Fruit fly (Drosophila melanogaster) whole organism, embryonic: ENCODE data around the gene CG11737.

Source experiments
- C15 ChIP-seq: fragments of 200-800 bp; sonication (Bioruptor generic); IDR thresholded peaks from 3 replicates; pipeline ENCODE4 v1.3.6; 2022; ENCODE audit warnings: missing biosample characterization, missing genetic modification characterization
- CG10267 ChIP-seq: fragments of 200-800 bp; sonication (Bioruptor generic); optimal IDR thresholded peaks from 2 replicates; lab custom pipeline; 2018; ENCODE audit warnings: missing biosample characterization, mild to moderate bottlenecking, missing genetic modification characterization, moderate library complexity
- CG10979 ChIP-seq: fragments of 200-800 bp; sonication (Bioruptor generic); optimal IDR thresholded peaks from 2 replicates; lab custom pipeline; 2018; ENCODE audit warnings: missing biosample characterization, mild to moderate bottlenecking, missing genetic modification characterization, moderate library complexity
- CG11398 ChIP-seq: fragments of 200-800 bp; sonication (Bioruptor generic); optimal IDR thresholded peaks from 2 replicates; lab custom pipeline; 2016; ENCODE audit warnings: missing biosample characterization, missing genetic modification characterization
- CG12391 ChIP-seq: fragments of 200-800 bp; sonication (Bioruptor generic); optimal IDR thresholded peaks from 3 replicates; lab custom pipeline; 2018; ENCODE audit warnings: missing biosample characterization, mild to moderate bottlenecking, missing genetic modification characterization, moderate library complexity
- CG14050 ChIP-seq: fragments of 200-800 bp; sonication (Bioruptor generic); IDR thresholded peaks from 3 replicates; pipeline ENCODE4 v1.3.6; 2022; ENCODE audit warnings: missing biosample characterization, missing genetic modification characterization
- CG14710 ChIP-seq: fragments of 200-800 bp; sonication (Bioruptor generic); optimal IDR thresholded peaks from 3 replicates; lab custom pipeline; 2019; ENCODE audit warnings: missing biosample characterization, mild to moderate bottlenecking, missing genetic modification characterization, moderate library complexity
- CG17359 ChIP-seq: fragments of 200-800 bp; sonication (Bioruptor generic); optimal IDR thresholded peaks from 3 replicates; lab custom pipeline; 2018; ENCODE audit warnings: missing biosample characterization, mild to moderate bottlenecking, missing genetic modification characterization, moderate library complexity
- CG2712 ChIP-seq: fragments of 200-800 bp; optimal IDR thresholded peaks from 3 replicates; lab custom pipeline; 2019; ENCODE audit warnings: missing biosample characterization, mild to moderate bottlenecking, missing genetic modification characterization, moderate library complexity
- CG2875 ChIP-seq: fragments of 200-800 bp; sonication (Bioruptor generic); optimal IDR thresholded peaks from 2 replicates; lab custom pipeline; 2017; ENCODE audit warnings: missing biosample characterization, mild to moderate bottlenecking, missing genetic modification characterization, missing genetic modification reagents
- CG32532 ChIP-seq: fragments of 200-800 bp; sonication (Bioruptor generic); IDR thresholded peaks from 2 replicates; pipeline ENCODE4 v1.3.6; 2022; ENCODE audit warnings: missing biosample characterization, missing genetic modification characterization
- CG3995 ChIP-seq: fragments of 200-800 bp; sonication (Bioruptor generic); optimal IDR thresholded peaks from 3 replicates; lab custom pipeline; 2016; ENCODE audit warnings: missing biosample characterization, missing genetic modification characterization
- CG43689 ChIP-seq: fragments of 200-800 bp; sonication (Bioruptor generic); IDR thresholded peaks from 2 replicates; pipeline ENCODE4 v1.3.6; 2022; ENCODE audit warnings: missing biosample characterization, missing genetic modification characterization
- CG4424 ChIP-seq: fragments of 200-800 bp; sonication (Bioruptor generic); optimal IDR thresholded peaks from 3 replicates; lab custom pipeline; 2016; ENCODE audit warnings: missing biosample characterization, missing genetic modification characterization
- CG7372 ChIP-seq: fragments of 200-800 bp; sonication (Bioruptor generic); IDR thresholded peaks from 2 replicates; pipeline ENCODE4 v1.3.6; 2022; ENCODE audit warnings: missing biosample characterization, missing genetic modification characterization
- CG8924 ChIP-seq: fragments of 200-800 bp; optimal IDR thresholded peaks from 3 replicates; lab custom pipeline; 2019; ENCODE audit warnings: missing biosample characterization, mild to moderate bottlenecking, missing genetic modification characterization, moderate library complexity
- CHES-1-like ChIP-seq: fragments of 200-800 bp; sonication (Bioruptor generic); optimal IDR thresholded peaks from 2 replicates; lab custom pipeline; 2016; ENCODE audit warnings: missing biosample characterization, missing genetic modification characterization
- CrebB ChIP-seq: fragments of 200-800 bp; sonication (Bioruptor generic); optimal IDR thresholded peaks from 3 replicates; lab custom pipeline; 2018; ENCODE audit warnings: missing biosample characterization, mild to moderate bottlenecking, missing genetic modification characterization
- Dek ChIP-seq: fragments of 200-800 bp; sonication (Bioruptor generic); optimal IDR thresholded peaks from 3 replicates; lab custom pipeline; 2019; ENCODE audit warnings: missing biosample characterization, mild to moderate bottlenecking, missing genetic modification characterization, moderate library complexity
- Dll ChIP-seq: fragments of 200-800 bp; sonication (Bioruptor generic); IDR thresholded peaks from 4 replicates; pipeline ENCODE4 v1.3.6; 2022; ENCODE audit warnings: missing biosample characterization, missing genetic modification characterization; ENCODE audit not compliant: partially characterized antibody
- Drgx ChIP-seq: fragments of 200-800 bp; sonication (Bioruptor generic); IDR thresholded peaks from 2 replicates; pipeline ENCODE4 v1.3.6; 2022; ENCODE audit warnings: missing biosample characterization, missing genetic modification characterization
- E2f2 ChIP-seq: fragments of 200-800 bp; sonication (Bioruptor generic); IDR thresholded peaks from 2 replicates; pipeline ENCODE4 v1.3.6; 2022; ENCODE audit warnings: missing biosample characterization, missing genetic modification characterization
- NFAT ChIP-seq: fragments of 200-800 bp; sonication (Bioruptor generic); IDR thresholded peaks from 2 replicates; pipeline ENCODE4 v1.3.6; 2022; ENCODE audit warnings: missing biosample characterization, missing genetic modification characterization
- Nf-YA ChIP-seq: fragments of 200-800 bp; sonication (Bioruptor generic); IDR thresholded peaks from 2 replicates; pipeline ENCODE4 v1.3.6; 2022; ENCODE audit warnings: missing biosample characterization, missing genetic modification characterization
- YL-1 ChIP-seq: fragments of 200-800 bp; sonication (Bioruptor generic); optimal IDR thresholded peaks from 3 replicates; lab custom pipeline; 2017; ENCODE audit warnings: missing biosample characterization, mild to moderate bottlenecking, missing genetic modification characterization
- bsh ChIP-seq, 2 experiments: fragments of 200-800 bp; sonication (Bioruptor generic); optimal IDR thresholded peaks; 2 replicates each; lab custom pipeline; 2017 to 2018; ENCODE audit warnings: mild to moderate bottlenecking in 2 of 2, missing biosample characterization in 2 of 2, missing genetic modification characterization in 2 of 2, moderate library complexity in 1 of 2
- cad ChIP-seq: fragments of >200 bp; optimal IDR thresholded peaks from 2 replicates; lab custom pipeline; 2017; ENCODE audit warnings: missing biosample characterization, missing genetic modification characterization
- cg ChIP-seq: fragments of 200-800 bp; sonication (Bioruptor generic); optimal IDR thresholded peaks from 3 replicates; lab custom pipeline; 2019; ENCODE audit warnings: missing biosample characterization, mild to moderate bottlenecking, missing genetic modification characterization, moderate library complexity
- chn ChIP-seq: fragments of 200-800 bp; sonication (Bioruptor generic); optimal IDR thresholded peaks from 2 replicates; lab custom pipeline; 2016; ENCODE audit warnings: missing biosample characterization, missing genetic modification characterization
- danr ChIP-seq: fragments of 200-800 bp; sonication (Bioruptor generic); IDR thresholded peaks from 2 replicates; pipeline ENCODE4 v1.3.6; 2022; ENCODE audit warnings: missing biosample characterization, missing genetic modification characterization
- ems ChIP-seq: fragments of 200-800 bp; sonication (Bioruptor generic); optimal IDR thresholded peaks from 3 replicates; lab custom pipeline; 2016; ENCODE audit warnings: missing biosample characterization, missing genetic modification characterization
- en ChIP-seq: fragments of 200-800 bp; sonication (Bioruptor generic); optimal IDR thresholded peaks from 2 replicates; lab custom pipeline; 2016; ENCODE audit warnings: missing biosample characterization, missing genetic modification characterization
- esg ChIP-seq: fragments of 200-800 bp; sonication (Bioruptor generic); conservative IDR thresholded peaks from 2 replicates; pipeline ENCODE4 v1.3.6; 2022; ENCODE audit warnings: missing biosample characterization, missing genetic modification characterization
- eyg ChIP-seq: fragments of 200-800 bp; sonication (Bioruptor generic); optimal IDR thresholded peaks from 3 replicates; lab custom pipeline; 2016; ENCODE audit warnings: missing biosample characterization, missing genetic modification characterization
- fu2 ChIP-seq: fragments of 200-800 bp; sonication (Bioruptor generic); optimal IDR thresholded peaks from 2 replicates; lab custom pipeline; 2016; ENCODE audit warnings: missing biosample characterization, missing genetic modification characterization
- gem ChIP-seq: fragments of 200-800 bp; sonication (Bioruptor generic); optimal IDR thresholded peaks from 2 replicates; lab custom pipeline; 2019; ENCODE audit warnings: missing biosample characterization, mild to moderate bottlenecking, missing genetic modification characterization, moderate library complexity
- gsb ChIP-seq: fragments of 200-800 bp; sonication (Bioruptor generic); IDR thresholded peaks from 2 replicates; pipeline ENCODE4 v1.3.6; 2022; ENCODE audit warnings: missing biosample characterization, missing genetic modification characterization
- kni ChIP-seq: fragments of 200-800 bp; sonication (Bioruptor generic); optimal IDR thresholded peaks from 3 replicates; lab custom pipeline; 2017; ENCODE audit warnings: mild to moderate bottlenecking, missing biosample characterization, missing genetic modification reagents, missing genetic modification characterization
- lab ChIP-seq: fragments of 200-800 bp; sonication (Bioruptor generic); optimal IDR thresholded peaks from 3 replicates; lab custom pipeline; 2017; ENCODE audit warnings: missing biosample characterization, missing genetic modification characterization, mild to moderate bottlenecking, moderate library complexity, missing genetic modification reagents
- mirr ChIP-seq: fragments of 200-800 bp; sonication (Bioruptor generic); optimal IDR thresholded peaks from 3 replicates; lab custom pipeline; 2018; ENCODE audit warnings: missing biosample characterization, mild to moderate bottlenecking, missing genetic modification characterization
- phol ChIP-seq: fragments of 200-800 bp; sonication (Bioruptor generic); optimal IDR thresholded peaks from 3 replicates; lab custom pipeline; 2018; ENCODE audit warnings: missing biosample characterization, mild to moderate bottlenecking, missing genetic modification characterization, moderate library complexity
- prd ChIP-seq, 3 experiments: fragments of >200 bp in 2 of 3; fragments of 200-800 bp in 1 of 3; sonication (Bioruptor generic) in 1 of 3; optimal IDR thresholded peaks in 2 of 3; IDR thresholded peaks in 1 of 3; 2 replicates in 2 of 3; 3 replicates in 1 of 3; pipeline versions ENCODE4 v1.3.6 to Lab custom; 2017 to 2022; ENCODE audit warnings: missing biosample characterization in 1 of 3, missing genetic modification characterization in 1 of 3
- row ChIP-seq: fragments of 200-800 bp; sonication (Bioruptor generic); IDR thresholded peaks from 3 replicates; pipeline ENCODE4 v1.3.6; 2022; ENCODE audit warnings: missing biosample characterization, missing genetic modification characterization
- seq ChIP-seq: fragments of 200-800 bp; sonication (Bioruptor generic); IDR thresholded peaks from 2 replicates; pipeline ENCODE4 v1.3.6; 2022; ENCODE audit warnings: missing biosample characterization, missing genetic modification characterization
- sima ChIP-seq: fragments of 200-800 bp; sonication (Bioruptor generic); optimal IDR thresholded peaks from 2 replicates; lab custom pipeline; 2016; ENCODE audit warnings: missing biosample characterization, missing genetic modification characterization
- slbo ChIP-seq: fragments of 200-800 bp; sonication (Bioruptor generic); IDR thresholded peaks from 2 replicates; pipeline ENCODE4 v1.3.6; 2022; ENCODE audit warnings: missing biosample characterization, missing genetic modification characterization
- sob ChIP-seq: fragments of 200-800 bp; sonication (Bioruptor generic); IDR thresholded peaks from 2 replicates; pipeline ENCODE4 v1.3.6; 2022; ENCODE audit warnings: missing biosample characterization, missing genetic modification characterization
- ttk ChIP-seq: fragments of 200-800 bp; sonication (Bioruptor generic); IDR thresholded peaks from 2 replicates; pipeline ENCODE4 v2.1.2; 2022; ENCODE audit warnings: missing biosample characterization, missing genetic modification characterization
- twi ChIP-seq: fragments of 200-800 bp; optimal IDR thresholded peaks from 2 replicates; lab custom pipeline; 2019; ENCODE audit warnings: missing biosample characterization, mild to moderate bottlenecking, missing genetic modification characterization, moderate library complexity
- unpg ChIP-seq: fragments of 200-800 bp; sonication (Bioruptor generic); optimal IDR thresholded peaks from 3 replicates; lab custom pipeline; 2018; ENCODE audit warnings: missing biosample characterization, mild to moderate bottlenecking, missing genetic modification characterization, moderate library complexity
- wek ChIP-seq: fragments of 200-800 bp; sonication (Bioruptor generic); optimal IDR thresholded peaks from 3 replicates; lab custom pipeline; 2018; ENCODE audit warnings: missing biosample characterization, mild to moderate bottlenecking, missing genetic modification characterization, moderate library complexity

Gene CG11737

dm6 chr3R:8469716-8470393 lies 47.8 kb upstream of the CG11737 start (continued):
- TF ChIP-seq CHES-1-like (GFP tag; lab: Kevin White, UChicago) (no peak), en (no peak), chn (GFP tag; lab: Kevin White, UChicago) (peak; percentile 4), sob (GFP tag; lab: Robert Waterston, UW) (no peak), gsb (GFP tag; lab: Robert Waterston, UW) (no peak), cg (GFP tag; lab: Kevin White, UChicago) (no peak), slbo (no peak), CG12391 (tag; lab: Kevin White, UChicago) (peak; percentile 49), CG4424 (peak; percentile 38), CG10979 (tag; lab: Kevin White, UChicago) (peak; percentile 30), gem (tag; lab: Kevin White, UChicago) (peak; percentile 73), E2f2 (GFP tag; lab: Robert Waterston, UW) (no peak), eyg (GFP tag; lab: Kevin White, UChicago) (no peak), sima (GFP tag; lab: Kevin White, UChicago) (no peak), C15 (no peak), YL-1 (GFP tag; lab: Kevin White, UChicago) (no peak), Dll (GFP tag; lab: Robert Waterston, UW) (no peak), CG10267 (peak; percentile 19), CG14710 (peak; percentile 17), phol (tag; lab: Kevin White, UChicago) (peak; percentile 58), CG11398 (no peak), Nf-YA (GFP tag; lab: Robert Waterston, UW) (no peak), Drgx (peak; percentile 58), ems (GFP tag; lab: Kevin White, UChicago) (no peak), CrebB (tag; lab: Kevin White, UChicago) (no peak), bsh (GFP tag; optimal IDR thresholded peaks at IDR 0.05; lab: Kevin White, UChicago) (peak; percentile 7 to 46), esg (GFP tag; lab: Robert Waterston, UW) (no peak; the same call in 1 of the 2 replicates), CG17359 (tag; lab: Kevin White, UChicago) (peak; percentile 52), CG7372 (no peak), wek (GFP tag; lab: Kevin White, UChicago) (no peak), CG43689 (GFP tag; lab: Robert Waterston, UW) (no peak)
- TF ChIP-seq, all 482 proteins: peak for 96

dm6 chr3R:8470567-8470966 lies 47.1 kb upstream of the CG11737 start:
- TF ChIP-seq cad (GFP tag; lab: Kevin White, UChicago) (no peak), ttk (GFP tag; lab: Robert Waterston, UW) (no peak), twi (tag; lab: Kevin White, UChicago) (no peak), row (GFP tag; lab: Robert Waterston, UW) (peak; percentile 41), Dek (tag; lab: Kevin White, UChicago) (no peak), CG2875 (no peak), CG2712 (tag; lab: Kevin White, UChicago) (peak; percentile 24), seq (GFP tag; lab: Robert Waterston, UW) (no peak), CG3995 (GFP tag; lab: Kevin White, UChicago) (no peak), CG14050 (GFP tag; lab: Robert Waterston, UW) (no peak), mirr (GFP tag; lab: Kevin White, UChicago) (no peak), NFAT (GFP tag; lab: Robert Waterston, UW) (no peak), lab (GFP tag; lab: Kevin White, UChicago) (no peak), prd (optimal IDR thresholded peaks at IDR 0.05; lab: Kevin White, UChicago) (no peak), prd (GFP tag; IDR thresholded peaks at IDR 0.05; lab: Robert Waterston, UW) (peak; percentile 20; the same call in 1 of the 3 replicates), fu2 (GFP tag; lab: Kevin White, UChicago) (no peak), danr (GFP tag; lab: Robert Waterston, UW) (no peak), CHES-1-like (GFP tag; lab: Kevin White, UChicago) (no peak), unpg (peak; percentile 37), CG32532 (GFP tag; lab: Robert Waterston, UW) (no peak), kni (GFP tag; lab: Kevin White, UChicago) (no peak), CG8924 (tag; lab: Kevin White, UChicago) (peak; percentile 16)
